Worm (Caenorhabditis elegans): ENCODE data around the gene F26G1.11.

The F26G1.11 gene

DNA sequence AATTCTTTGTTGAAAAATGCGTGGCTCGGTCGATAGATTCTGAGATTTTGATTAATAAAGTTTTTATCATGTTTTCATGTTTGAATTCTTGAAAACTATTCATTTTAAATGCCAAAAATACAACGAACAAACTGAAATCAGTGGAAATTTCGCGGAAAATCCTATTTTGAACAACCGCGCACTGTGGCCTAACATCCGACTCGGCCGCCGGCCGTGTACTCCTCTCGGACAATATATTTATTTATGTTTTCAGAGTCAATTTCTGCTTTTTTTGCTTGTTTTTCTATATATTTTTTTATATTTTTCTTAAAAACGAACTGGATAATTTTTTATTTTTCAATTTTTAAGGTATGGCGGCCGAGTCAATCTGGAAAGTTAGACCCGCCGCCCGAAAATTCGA, 14.3 kb downstream of the F26G1.11 start, which contains the start of gene F26G1.1 (continued):
- TF ChIP-seq rbr-2 (tag; optimal IDR thresholded peaks at IDR 0.05): peak; percentile 6
- TF ChIP-seq madf-9 (GFP tag; conservative IDR thresholded peaks at IDR 0.05): peak; percentile 76
- peak; percentile 63 for TF ChIP-seq spr-1 (tag; optimal IDR thresholded peaks at IDR 0.05)

DNA sequence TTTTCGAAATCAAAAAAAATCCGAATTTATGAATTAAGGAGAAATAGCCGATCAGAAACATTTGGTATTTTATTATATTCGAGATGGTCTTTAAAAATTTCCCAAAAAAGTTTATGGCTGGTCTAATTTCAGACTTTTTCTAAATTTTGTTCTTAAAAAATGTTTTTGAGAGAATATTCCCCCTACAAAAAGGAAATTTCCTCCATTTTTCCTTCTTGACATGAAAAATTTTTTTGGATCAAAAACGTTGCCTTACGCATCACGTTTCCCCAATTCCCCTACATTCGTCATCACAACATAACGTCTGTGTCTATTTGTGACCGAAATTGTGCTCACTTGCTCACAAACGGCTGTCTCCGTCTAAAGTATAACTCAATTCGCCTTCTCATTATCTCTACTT, 16.4 kb downstream of the F26G1.11 start:
- TF ChIP-seq aha-1 (tag) (peak; percentile 95), mep-1 (tag; optimal IDR thresholded peaks at IDR 0.05) (no peak)

DNA sequence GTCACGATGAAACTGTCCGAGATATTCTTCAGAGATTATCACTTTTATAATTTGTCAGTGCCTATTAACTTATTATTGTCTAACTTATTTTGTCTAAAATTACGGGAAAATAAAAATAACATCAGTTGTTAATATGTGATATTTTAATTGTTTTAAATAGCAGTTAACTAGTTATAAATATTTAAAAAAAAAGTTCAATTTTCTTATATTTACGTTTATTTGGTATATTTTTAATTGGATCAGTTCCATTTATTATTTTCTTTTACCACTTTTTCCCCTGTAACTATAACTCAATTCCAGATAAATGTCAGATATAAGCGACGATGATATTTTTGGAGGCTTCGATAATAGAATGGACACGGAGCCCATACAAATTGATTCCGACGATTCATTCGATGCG, 18.5 kb downstream of the F26G1.11 start, which contains the start of gene C33F10.4:
C33F10.4 (plus strand) TSS at position 301 of the 400 bp plus-strand sequence.
- TF ChIP-seq lim-7 (GFP tag; IDR thresholded peaks at IDR 0.05): no peak
- TF ChIP-seq Y75B8A.6 (GFP tag; IDR thresholded peaks at IDR 0.05): no peak
- no peak for TF ChIP-seq mxl-2 (GFP tag; conservative IDR thresholded peaks at IDR 0.05)
- no peak for TF ChIP-seq F37D6.2 (tag; optimal IDR thresholded peaks at IDR 0.05)
- TF ChIP-seq lin-1 (GFP tag; IDR thresholded peaks at IDR 0.05): no peak
- no peak for TF ChIP-seq sdz-12 (GFP tag; optimal IDR thresholded peaks at IDR 0.05)
- no peak for TF ChIP-seq php-3 (GFP tag; IDR thresholded peaks at IDR 0.05)
- no peak for TF ChIP-seq fkh-10 (GFP tag; optimal IDR thresholded peaks at IDR 0.05)
- no peak for TF ChIP-seq spr-3 (GFP tag; optimal IDR thresholded peaks at IDR 0.05)
- TF ChIP-seq saeg-2 (GFP tag; IDR thresholded peaks at IDR 0.05): no peak
- no peak for TF ChIP-seq F10B5.3 (tag; optimal IDR thresholded peaks at IDR 0.05)
- TF ChIP-seq snpc-4 (tag; optimal IDR thresholded peaks at IDR 0.05): no peak
- TF ChIP-seq snpc-1.2 (GFP tag; IDR thresholded peaks at IDR 0.05): no peak
- TF ChIP-seq lin-15B (tag; optimal IDR thresholded peaks at IDR 0.05): no peak
- no peak for TF ChIP-seq lir-3 (tag; optimal IDR thresholded peaks at IDR 0.05)
- TF ChIP-seq D1046.2 (GFP tag; IDR thresholded peaks at IDR 0.05): no peak
- TF ChIP-seq F44E2.7 (GFP tag; IDR thresholded peaks at IDR 0.05): no peak
- no peak for TF ChIP-seq nhr-111 (GFP tag; optimal IDR thresholded peaks at IDR 0.05)

DNA sequence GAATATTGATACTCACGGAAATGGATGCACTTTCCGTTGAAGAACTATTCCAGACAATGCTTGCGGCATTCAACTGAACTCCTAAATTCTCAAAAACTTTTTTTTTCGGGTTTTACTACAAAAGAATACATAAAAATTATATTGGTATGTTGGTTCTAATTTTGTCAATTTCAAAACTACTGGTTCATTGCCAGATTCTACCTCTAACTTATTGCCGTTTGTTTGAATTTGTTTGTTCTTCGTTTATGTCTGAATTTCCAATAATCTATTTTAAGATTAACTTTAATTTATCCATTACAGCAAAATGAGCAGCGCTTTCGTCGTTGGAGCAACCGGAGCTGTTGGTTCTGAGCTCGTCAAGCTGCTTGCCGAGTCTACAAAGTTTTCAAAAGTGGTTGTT, 20.1 kb downstream of the F26G1.11 start, which contains the start of gene C33F10.14:
C33F10.14 (plus strand) TSS at position 301 of the 400 bp plus-strand sequence.
- TF ChIP-seq mxl-3 (GFP tag; optimal IDR thresholded peaks at IDR 0.05): no peak
- no peak for TF ChIP-seq zip-2 (tag; optimal IDR thresholded peaks at IDR 0.05)
- TF ChIP-seq ctbp-1 (GFP tag; IDR thresholded peaks at IDR 0.05): no peak
- no peak for TF ChIP-seq nhr-48 (tag; optimal IDR thresholded peaks at IDR 0.05)
- no peak for TF ChIP-seq ceh-82 (tag; optimal IDR thresholded peaks at IDR 0.05)
- no peak for TF ChIP-seq nhr-237 (tag; optimal IDR thresholded peaks at IDR 0.05)
- TF ChIP-seq dmd-8 (GFP tag; IDR thresholded peaks at IDR 0.05): no peak
- no peak for TF ChIP-seq ceh-62 (tag; optimal IDR thresholded peaks at IDR 0.05)
- TF ChIP-seq cey-2 (tag; optimal IDR thresholded peaks at IDR 0.05; ENCODE audit: borderline replicate concordance, insufficient read depth): no peak
- TF ChIP-seq lin-1 (GFP tag; IDR thresholded peaks at IDR 0.05): no peak
- TF ChIP-seq unc-39 (tag; optimal IDR thresholded peaks at IDR 0.05): no peak
- no peak for TF ChIP-seq spr-3 (GFP tag; optimal IDR thresholded peaks at IDR 0.05)

DNA sequence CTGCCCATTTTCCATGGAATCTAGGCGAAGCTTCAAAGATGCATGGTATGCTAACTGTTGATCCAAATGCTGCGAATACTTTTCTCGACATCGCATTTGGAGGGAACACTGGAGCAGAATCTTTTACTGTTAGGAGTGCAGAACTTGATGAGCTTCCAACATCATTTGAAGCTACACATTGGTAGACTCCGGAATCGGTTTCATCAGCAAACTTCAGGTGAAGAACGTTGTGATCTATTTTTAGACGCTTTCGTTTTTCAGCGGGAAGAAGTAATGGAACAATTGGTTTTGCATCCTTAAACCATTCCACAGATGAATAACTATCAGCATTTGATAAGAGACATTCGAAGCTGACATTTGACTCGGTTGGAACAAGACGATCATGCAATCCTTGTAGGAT, 23.6 kb downstream of the F26G1.11 start:
- peak in 1 of 2 experiments; percentile 95 for TF ChIP-seq unc-62 (GFP tag; optimal IDR thresholded peaks at IDR 0.05 in 1 of 2)
- no peak for TF ChIP-seq unc-62 (tag; optimal IDR thresholded peaks at IDR 0.05)
- 0 out of 2 replicates have a peak, but pooled peaks have one; percentile 5 for TF ChIP-seq egl-43 (GFP tag; IDR thresholded peaks at IDR 0.05)
- TF ChIP-seq unc-130 (GFP tag; optimal IDR thresholded peaks at IDR 0.05): no peak
- TF ChIP-seq ceh-82 (tag; optimal IDR thresholded peaks at IDR 0.05): no peak
- TF ChIP-seq mxl-2 (GFP tag; conservative IDR thresholded peaks at IDR 0.05): no peak

Measured in whole organism, L4 larva.